Worm (Caenorhabditis elegans): Measurements from ENCODE around the gene spn-4.
A peak's percentile ranks its signal among the peaks of the same experiment; 100 is the strongest.

spn-4 gene

ce11 chrV:6792565-6792964, 7.9 kb upstream of the spn-4 start, which contains the start of gene gck-2:
Gene gck-2 (minus strand): TSS chrV:6792665.
- TF ChIP-seq flt-1 (GFP tag; IDR thresholded peaks at IDR 0.05) (no peak), sea-1 (GFP tag; conservative IDR thresholded peaks at IDR 0.05) (no peak), B0310.2 (tag; optimal IDR thresholded peaks at IDR 0.05) (no peak), hmbx-1 (tag; optimal IDR thresholded peaks at IDR 0.05) (no peak), hnd-1 (tag; optimal IDR thresholded peaks at IDR 0.05) (no peak), ceh-13 (GFP tag; optimal IDR thresholded peaks at IDR 0.05) (no peak), F13C5.2 (tag; optimal IDR thresholded peaks at IDR 0.05) (no peak), tra-4 (tag; optimal IDR thresholded peaks at IDR 0.05) (no peak), ama-1 (optimal IDR thresholded peaks at IDR 0.05) (no peak), ets-7 (tag; optimal IDR thresholded peaks at IDR 0.05) (no peak), pes-1 (GFP tag; IDR thresholded peaks at IDR 0.05) (no peak), tbx-11 (GFP tag; IDR thresholded peaks at IDR 0.05) (no peak), aly-1 (tag; optimal IDR thresholded peaks at IDR 0.05) (no peak), ceh-36 (tag; optimal IDR thresholded peaks at IDR 0.05) (no peak), hmg-4 (GFP tag; optimal IDR thresholded peaks at IDR 0.05) (no peak), tbx-37 (GFP tag; conservative IDR thresholded peaks at IDR 0.05) (no peak), scrt-1 (GFP tag; IDR thresholded peaks at IDR 0.05) (no peak)

ce11 chrV:6787906-6788430, 3.3 kb upstream of the spn-4 start, which contains the start of gene ZC404.2:
Gene ZC404.2 (plus strand): TSS chrV:6787952.
- 0 out of 2 replicates have a peak, but pooled peaks have one; percentile 13 for TF ChIP-seq scrt-1 (GFP tag; IDR thresholded peaks at IDR 0.05)
- TF ChIP-seq flt-1 (GFP tag; IDR thresholded peaks at IDR 0.05) = no peak
- TF ChIP-seq tra-4 (tag; optimal IDR thresholded peaks at IDR 0.05) = no peak
- TF ChIP-seq ets-7 (tag; optimal IDR thresholded peaks at IDR 0.05) = no peak
- TF ChIP-seq ama-1 (optimal IDR thresholded peaks at IDR 0.05) = peak; percentile 69
- no peak for TF ChIP-seq pes-1 (GFP tag; IDR thresholded peaks at IDR 0.05)

- TF ChIP-seq ets-7 (tag; optimal IDR thresholded peaks at IDR 0.05) (no peak), scrt-1 (GFP tag; IDR thresholded peaks at IDR 0.05) (no peak), F13C5.2 (tag; optimal IDR thresholded peaks at IDR 0.05) (no peak), ceh-13 (GFP tag; optimal IDR thresholded peaks at IDR 0.05) (no peak), ceh-36 (tag; optimal IDR thresholded peaks at IDR 0.05) (no peak), aly-1 (tag; optimal IDR thresholded peaks at IDR 0.05) (no peak), B0310.2 (tag; optimal IDR thresholded peaks at IDR 0.05) (no peak), sea-1 (GFP tag; conservative IDR thresholded peaks at IDR 0.05) (no peak), tra-4 (tag; optimal IDR thresholded peaks at IDR 0.05) (no peak), hnd-1 (tag; optimal IDR thresholded peaks at IDR 0.05) (no peak), pes-1 (GFP tag; IDR thresholded peaks at IDR 0.05) (no peak), hmbx-1 (tag; optimal IDR thresholded peaks at IDR 0.05) (no peak), flt-1 (GFP tag; IDR thresholded peaks at IDR 0.05) (no peak), hmg-4 (GFP tag; optimal IDR thresholded peaks at IDR 0.05) (no peak), tbx-11 (GFP tag; IDR thresholded peaks at IDR 0.05) (no peak)
Measured at ce11 chrV:6783044-6783625, 1.6 kb downstream of the spn-4 start.

- TF ChIP-seq hnd-1 (tag; optimal IDR thresholded peaks at IDR 0.05) = no peak
- TF ChIP-seq scrt-1 (GFP tag; IDR thresholded peaks at IDR 0.05) = no peak
- no peak for TF ChIP-seq aly-1 (tag; optimal IDR thresholded peaks at IDR 0.05)
- no peak for TF ChIP-seq tra-4 (tag; optimal IDR thresholded peaks at IDR 0.05)
- no peak for TF ChIP-seq F13C5.2 (tag; optimal IDR thresholded peaks at IDR 0.05)
- no peak for TF ChIP-seq hmbx-1 (tag; optimal IDR thresholded peaks at IDR 0.05)
- TF ChIP-seq hmg-4 (GFP tag; optimal IDR thresholded peaks at IDR 0.05) = no peak
- TF ChIP-seq flt-1 (GFP tag; IDR thresholded peaks at IDR 0.05) = no peak
- no peak for TF ChIP-seq sea-1 (GFP tag; conservative IDR thresholded peaks at IDR 0.05)
- no peak for TF ChIP-seq ceh-36 (tag; optimal IDR thresholded peaks at IDR 0.05)
- no peak for TF ChIP-seq ama-1 (optimal IDR thresholded peaks at IDR 0.05)
- TF ChIP-seq tbx-37 (GFP tag; conservative IDR thresholded peaks at IDR 0.05) = no peak
- TF ChIP-seq B0310.2 (tag; optimal IDR thresholded peaks at IDR 0.05) = no peak
- no peak for TF ChIP-seq ceh-13 (GFP tag; optimal IDR thresholded peaks at IDR 0.05)
- no peak for TF ChIP-seq ets-7 (tag; optimal IDR thresholded peaks at IDR 0.05)
- no peak for TF ChIP-seq tbx-11 (GFP tag; IDR thresholded peaks at IDR 0.05)
- no peak for TF ChIP-seq pes-1 (GFP tag; IDR thresholded peaks at IDR 0.05)
Measured at ce11 chrV:6782260-6782659, 2.4 kb downstream of the spn-4 start.

- TF ChIP-seq hmbx-1 (tag; optimal IDR thresholded peaks at IDR 0.05) (no peak), F13C5.2 (tag; optimal IDR thresholded peaks at IDR 0.05) (no peak), tbx-37 (GFP tag; conservative IDR thresholded peaks at IDR 0.05) (no peak), B0310.2 (tag; optimal IDR thresholded peaks at IDR 0.05) (no peak), sea-1 (GFP tag; conservative IDR thresholded peaks at IDR 0.05) (no peak), aly-1 (tag; optimal IDR thresholded peaks at IDR 0.05) (no peak)
Measured at ce11 chrV:6780676-6781075, 4.0 kb downstream of the spn-4 start.

ce11 chrV:6780166-6780565, 4.5 kb downstream of the spn-4 start, which contains the start of gene ZC404.15:
Gene ZC404.15 (plus strand): TSS chrV:6780466.
- TF ChIP-seq ama-1 (optimal IDR thresholded peaks at IDR 0.05) = no peak
- no peak for TF ChIP-seq flt-1 (GFP tag; IDR thresholded peaks at IDR 0.05)
- TF ChIP-seq F13C5.2 (tag; optimal IDR thresholded peaks at IDR 0.05) = no peak
- no peak for TF ChIP-seq ceh-36 (tag; optimal IDR thresholded peaks at IDR 0.05)
- TF ChIP-seq hmbx-1 (tag; optimal IDR thresholded peaks at IDR 0.05) = no peak
- TF ChIP-seq sea-1 (GFP tag; conservative IDR thresholded peaks at IDR 0.05) = no peak
- no peak for TF ChIP-seq tra-4 (tag; optimal IDR thresholded peaks at IDR 0.05)
- no peak for TF ChIP-seq tbx-11 (GFP tag; IDR thresholded peaks at IDR 0.05)
- no peak for TF ChIP-seq hnd-1 (tag; optimal IDR thresholded peaks at IDR 0.05)
- TF ChIP-seq hmg-4 (GFP tag; optimal IDR thresholded peaks at IDR 0.05) = no peak
- no peak for TF ChIP-seq scrt-1 (GFP tag; IDR thresholded peaks at IDR 0.05)
- TF ChIP-seq B0310.2 (tag; optimal IDR thresholded peaks at IDR 0.05) = no peak
- no peak for TF ChIP-seq aly-1 (tag; optimal IDR thresholded peaks at IDR 0.05)
- TF ChIP-seq tbx-37 (GFP tag; conservative IDR thresholded peaks at IDR 0.05) = no peak
- no peak for TF ChIP-seq ceh-13 (GFP tag; optimal IDR thresholded peaks at IDR 0.05)
- no peak for TF ChIP-seq pes-1 (GFP tag; IDR thresholded peaks at IDR 0.05)
- TF ChIP-seq ets-7 (tag; optimal IDR thresholded peaks at IDR 0.05) = no peak

- TF ChIP-seq ets-7 (tag; optimal IDR thresholded peaks at IDR 0.05) (no peak), flt-1 (GFP tag; IDR thresholded peaks at IDR 0.05) (no peak), B0310.2 (tag; optimal IDR thresholded peaks at IDR 0.05) (no peak), ceh-36 (tag; optimal IDR thresholded peaks at IDR 0.05) (no peak), F13C5.2 (tag; optimal IDR thresholded peaks at IDR 0.05) (no peak), aly-1 (tag; optimal IDR thresholded peaks at IDR 0.05) (no peak), hmbx-1 (tag; optimal IDR thresholded peaks at IDR 0.05) (no peak), pes-1 (GFP tag; IDR thresholded peaks at IDR 0.05) (no peak), hnd-1 (tag; optimal IDR thresholded peaks at IDR 0.05) (no peak), tra-4 (tag; optimal IDR thresholded peaks at IDR 0.05) (no peak)
Measured at ce11 chrV:6778457-6778856, 6.2 kb downstream of the spn-4 start.
